Worm (Caenorhabditis elegans) whole organism, late embryonic: ENCODE results near the gene irg-6.

ENCODE experiments used
- ama-1 ChIP-seq: fragments of 150-350 bp; optimal IDR thresholded peaks from 2 replicates; lab custom pipeline; 2014
- dmd-4 ChIP-seq: sonication (generic microtip); optimal IDR thresholded peaks from 2 replicates; lab custom pipeline; 2016; ENCODE audit warnings: borderline replicate concordance, missing genetic modification characterization, missing compliant biosample characterization
- fkh-10 ChIP-seq: fragments of 150-350 bp; optimal IDR thresholded peaks from 2 replicates; lab custom pipeline; 2014; ENCODE audit warnings: missing biosample characterization, missing genetic modification reagents, missing genetic modification characterization
- lin-11 ChIP-seq: fragments of 200-800 bp; sonication (Bioruptor generic); optimal IDR thresholded peaks from 2 replicates; lab custom pipeline; 2018; ENCODE audit warnings: mild to moderate bottlenecking, missing genetic modification characterization, missing compliant biosample characterization
- odd-2 ChIP-seq: sonication (generic microtip); optimal IDR thresholded peaks from 2 replicates; lab custom pipeline; 2017; ENCODE audit warnings: antibody characterized with exemption, mild to moderate bottlenecking, missing genetic modification characterization, missing compliant biosample characterization
- sox-4 ChIP-seq: sonication (generic microtip); optimal IDR thresholded peaks from 2 replicates; lab custom pipeline; 2017; ENCODE audit warnings: mild to moderate bottlenecking, missing genetic modification characterization, inconsistent platforms, missing compliant biosample characterization

ce11 chrIV:12869383-12869782, 45.4 kb downstream of the irg-6 start:
- TF ChIP-seq ama-1 (lab: Kevin White, UChicago) (no peak), dmd-4 (no peak), sox-4 (tag; lab: Kevin White, UChicago) (no peak), odd-2 (tag; lab: Kevin White, UChicago) (no peak), fkh-10 (GFP tag; lab: Kevin White, UChicago) (no peak), lin-11 (tag; lab: Kevin White, UChicago) (no peak)
